Fruit fly (Drosophila melanogaster): ENCODE data around the gene CG10097.
A peak's percentile ranks its signal among the peaks of the same experiment; 100 is the strongest.

CG10097 gene

DNA sequence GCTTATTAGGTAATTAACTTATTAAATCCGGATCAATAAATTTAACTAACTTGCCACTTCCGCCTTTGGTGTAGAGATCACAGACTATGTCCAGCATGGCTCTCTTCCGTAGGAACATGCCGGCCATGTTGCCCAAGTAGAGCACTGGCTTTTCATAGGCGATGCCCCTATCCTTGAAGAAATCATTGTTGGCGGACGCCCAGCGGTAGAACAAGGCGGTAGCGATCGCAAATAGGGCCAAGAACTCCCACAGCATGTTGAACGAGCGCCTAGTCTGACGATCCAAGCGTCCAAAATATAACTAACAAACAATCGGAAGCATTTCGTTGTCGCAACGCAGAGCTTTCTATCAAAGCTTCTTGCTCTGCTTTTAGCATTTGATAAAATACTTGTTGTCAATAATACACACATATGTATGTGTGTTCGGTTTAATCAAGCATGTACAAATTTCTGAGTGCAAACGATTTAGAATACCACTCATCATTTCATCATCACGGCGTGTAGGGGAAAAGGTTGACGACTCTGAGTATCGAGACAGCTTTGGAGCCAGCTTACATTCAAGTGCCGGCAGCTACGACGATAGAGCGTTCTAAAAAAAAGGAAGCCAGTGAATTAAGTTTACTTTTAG is 3.0 kb upstream of the CG10097 start, which contains the start of gene Cyp9f3:
Cyp9f3 (minus strand) TSS at position 310 of the 628 bp plus-strand sequence.
- TF ChIP-seq EcR (GFP tag; optimal IDR thresholded peaks at IDR 0.05) (no peak), Dll (optimal IDR thresholded peaks at IDR 0.05) (no peak), usp (GFP tag; optimal IDR thresholded peaks at IDR 0.05) (no peak), psq (optimal IDR thresholded peaks at IDR 0.05) (no peak), pan (optimal IDR thresholded peaks at IDR 0.05) (no peak), CG8478 (optimal IDR thresholded peaks at IDR 0.05) (no peak)

DNA sequence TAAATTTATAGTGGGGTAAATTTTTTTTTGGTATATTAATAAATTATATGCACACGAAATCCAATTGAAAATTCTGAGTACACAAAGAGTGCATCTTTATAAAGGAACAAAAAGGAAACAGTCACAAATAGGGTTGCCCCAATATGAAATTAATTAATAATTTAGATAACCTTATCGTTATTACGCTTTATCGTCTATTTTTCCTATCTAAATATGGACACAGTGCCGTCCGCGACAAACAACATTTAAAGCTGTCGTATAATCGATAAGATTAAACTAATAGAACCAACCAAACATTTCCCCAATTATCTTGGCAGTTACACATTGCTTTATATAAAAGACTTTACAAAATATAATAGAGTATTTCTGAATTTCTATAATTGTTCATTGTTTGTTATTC is 2.3 kb upstream of the CG10097 start:
- TF ChIP-seq EcR (GFP tag; optimal IDR thresholded peaks at IDR 0.05) (no peak), Dll (optimal IDR thresholded peaks at IDR 0.05) (no peak), CG8478 (optimal IDR thresholded peaks at IDR 0.05) (no peak), psq (optimal IDR thresholded peaks at IDR 0.05) (no peak), usp (GFP tag; optimal IDR thresholded peaks at IDR 0.05) (no peak), pan (optimal IDR thresholded peaks at IDR 0.05) (no peak)

DNA sequence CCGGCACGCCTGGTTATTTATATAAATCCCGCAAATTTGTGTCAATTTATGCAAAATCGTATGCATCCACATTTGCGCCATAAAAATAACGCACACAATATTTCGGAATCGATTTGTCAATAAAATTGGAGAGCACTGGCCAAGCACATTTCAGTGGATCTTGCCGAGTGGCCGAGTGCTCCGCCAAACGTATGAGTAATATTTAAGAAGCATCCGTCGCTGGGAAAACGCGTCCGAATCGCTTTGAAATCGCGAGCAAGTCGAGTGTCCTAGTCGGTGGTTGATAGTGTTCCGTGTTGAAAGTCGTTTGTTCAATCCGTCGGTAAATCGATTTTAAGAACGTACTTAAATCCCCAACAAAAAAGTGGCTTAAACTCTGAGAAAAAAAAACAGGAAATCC is 8.8 kb downstream of the CG10097 start, which contains the start of gene CG33098:
CG33098 (plus strand) TSS at position 224 of the 400 bp plus-strand sequence.
- TF ChIP-seq pan (optimal IDR thresholded peaks at IDR 0.05) (no peak), usp (GFP tag; optimal IDR thresholded peaks at IDR 0.05) (no peak), CG8478 (optimal IDR thresholded peaks at IDR 0.05) (no peak), psq (optimal IDR thresholded peaks at IDR 0.05) (no peak), EcR (GFP tag; optimal IDR thresholded peaks at IDR 0.05) (no peak), Dll (optimal IDR thresholded peaks at IDR 0.05) (no peak)

DNA sequence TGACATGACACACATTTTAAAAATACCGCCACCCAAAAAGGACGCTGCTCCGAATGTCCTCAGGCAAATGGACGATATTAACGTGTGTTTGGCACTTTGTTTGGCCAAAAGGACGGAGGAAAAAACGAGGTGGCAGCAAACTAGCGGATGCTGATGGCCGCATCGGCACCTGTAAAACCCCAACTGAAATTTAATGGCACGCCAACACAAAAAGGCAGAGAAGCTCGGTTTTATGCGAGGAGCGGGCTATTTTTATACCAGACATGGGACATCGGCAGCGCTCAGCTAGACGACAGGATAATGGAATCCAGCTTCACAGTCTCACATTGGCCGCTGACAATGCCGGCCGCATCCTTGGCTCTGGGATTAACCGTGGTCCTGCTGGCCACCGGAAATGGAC is 9.8 kb downstream of the CG10097 start, which contains the start of gene Sol1:
Sol1 (plus strand) TSS at position 301 of the 400 bp plus-strand sequence.
- TF ChIP-seq EcR (GFP tag; optimal IDR thresholded peaks at IDR 0.05): no peak
- no peak for TF ChIP-seq pan (optimal IDR thresholded peaks at IDR 0.05)
- TF ChIP-seq usp (GFP tag; optimal IDR thresholded peaks at IDR 0.05): no peak
- TF ChIP-seq Dll (optimal IDR thresholded peaks at IDR 0.05): no peak
- no peak for TF ChIP-seq CG8478 (optimal IDR thresholded peaks at IDR 0.05)
- TF ChIP-seq psq (optimal IDR thresholded peaks at IDR 0.05): no peak

DNA sequence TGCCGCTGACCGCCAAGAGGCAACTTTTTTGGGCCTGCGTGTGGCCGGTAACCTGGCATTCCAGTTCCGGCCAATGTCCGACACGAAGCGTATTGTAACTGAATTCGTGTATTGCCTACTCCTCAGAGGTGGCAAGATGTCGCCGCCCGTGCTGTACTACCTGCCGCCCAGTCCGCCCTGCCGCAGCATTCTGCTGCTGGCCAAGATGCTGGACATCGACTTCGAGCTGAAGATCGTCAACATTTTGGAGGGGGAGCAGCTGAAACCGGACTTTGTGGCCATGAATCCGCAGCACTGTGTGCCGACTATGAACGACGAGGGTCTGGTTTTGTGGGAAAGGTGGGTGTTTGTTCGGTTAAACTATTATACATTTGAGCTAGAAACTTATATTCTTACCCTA is 11.5 kb downstream of the CG10097 start:
- TF ChIP-seq psq (optimal IDR thresholded peaks at IDR 0.05): no peak

DNA sequence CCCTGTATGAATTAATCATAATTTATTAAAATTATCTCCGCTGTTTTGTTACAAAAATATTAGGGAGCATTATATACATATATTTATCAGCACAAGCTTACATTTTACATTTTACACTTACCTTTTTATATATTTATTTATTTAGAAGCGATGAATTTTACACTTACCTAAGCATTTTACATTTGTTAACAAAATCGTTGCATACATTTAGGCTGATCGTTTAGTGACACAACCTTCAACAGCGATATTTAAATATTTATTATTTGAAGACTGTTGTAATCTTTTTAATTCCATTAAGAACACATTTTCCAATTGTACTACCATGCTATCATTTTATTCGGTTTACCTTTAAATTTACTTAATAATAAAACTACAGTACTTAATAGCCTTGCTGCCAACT is 12.0 kb downstream of the CG10097 start:
- TF ChIP-seq usp (GFP tag; optimal IDR thresholded peaks at IDR 0.05) (no peak), psq (optimal IDR thresholded peaks at IDR 0.05) (no peak), EcR (GFP tag; optimal IDR thresholded peaks at IDR 0.05) (no peak), Dll (optimal IDR thresholded peaks at IDR 0.05) (no peak), pan (optimal IDR thresholded peaks at IDR 0.05) (no peak), CG8478 (optimal IDR thresholded peaks at IDR 0.05) (no peak)

DNA sequence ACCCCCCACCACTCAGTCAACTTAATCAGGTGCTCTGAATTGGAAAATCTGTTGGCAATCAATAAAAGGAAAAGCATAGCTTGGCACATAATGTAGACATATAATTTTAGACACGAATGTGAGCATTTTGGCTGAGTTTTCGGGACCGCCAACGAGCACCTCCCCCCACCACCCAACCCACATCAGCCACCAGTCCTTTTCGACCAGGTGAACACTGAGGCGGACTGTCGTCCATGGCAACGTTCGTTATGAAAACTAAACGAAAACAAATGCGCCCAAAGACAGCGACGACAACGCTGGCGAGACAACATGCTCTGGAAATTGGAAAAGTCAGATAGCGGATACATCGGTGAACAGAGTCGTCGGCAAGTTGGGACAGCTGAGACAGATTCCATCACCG is 12.7 kb downstream of the CG10097 start, which contains the start of gene GstD11:
GstD11 (plus strand) TSS at position 301 of the 400 bp plus-strand sequence.
- TF ChIP-seq pan (optimal IDR thresholded peaks at IDR 0.05): no peak
- TF ChIP-seq EcR (GFP tag; optimal IDR thresholded peaks at IDR 0.05): no peak
- no peak for TF ChIP-seq CG8478 (optimal IDR thresholded peaks at IDR 0.05)
- no peak for TF ChIP-seq psq (optimal IDR thresholded peaks at IDR 0.05)
- no peak for TF ChIP-seq usp (GFP tag; optimal IDR thresholded peaks at IDR 0.05)
- no peak for TF ChIP-seq Dll (optimal IDR thresholded peaks at IDR 0.05)

DNA sequence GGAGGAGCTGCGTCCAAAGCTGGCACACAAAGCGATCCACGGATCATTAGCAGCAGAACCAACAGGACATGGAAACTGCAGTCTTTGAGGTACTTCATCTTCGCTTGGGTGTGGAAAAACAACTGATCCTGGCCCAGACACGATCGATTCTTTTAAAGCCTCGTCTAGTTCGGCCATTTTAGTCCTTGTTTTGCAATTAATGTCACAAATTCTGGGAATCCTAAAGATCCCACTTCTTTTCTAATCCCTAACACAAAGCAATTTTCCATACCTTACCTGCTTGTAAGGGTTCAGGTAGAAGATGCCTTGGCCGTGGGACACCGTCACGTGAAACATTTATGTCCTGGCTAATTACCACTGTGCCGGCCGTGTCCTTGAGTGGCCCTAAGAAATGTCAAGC is 13.2 kb downstream of the CG10097 start, which contains the start of gene CG10035:
CG10035 (minus strand) TSS at position 129 of the 400 bp plus-strand sequence.
- TF ChIP-seq usp (GFP tag; optimal IDR thresholded peaks at IDR 0.05) (no peak), Dll (optimal IDR thresholded peaks at IDR 0.05) (no peak), CG8478 (optimal IDR thresholded peaks at IDR 0.05) (no peak), psq (optimal IDR thresholded peaks at IDR 0.05) (no peak), pan (optimal IDR thresholded peaks at IDR 0.05) (no peak), EcR (GFP tag; optimal IDR thresholded peaks at IDR 0.05) (no peak)

DNA sequence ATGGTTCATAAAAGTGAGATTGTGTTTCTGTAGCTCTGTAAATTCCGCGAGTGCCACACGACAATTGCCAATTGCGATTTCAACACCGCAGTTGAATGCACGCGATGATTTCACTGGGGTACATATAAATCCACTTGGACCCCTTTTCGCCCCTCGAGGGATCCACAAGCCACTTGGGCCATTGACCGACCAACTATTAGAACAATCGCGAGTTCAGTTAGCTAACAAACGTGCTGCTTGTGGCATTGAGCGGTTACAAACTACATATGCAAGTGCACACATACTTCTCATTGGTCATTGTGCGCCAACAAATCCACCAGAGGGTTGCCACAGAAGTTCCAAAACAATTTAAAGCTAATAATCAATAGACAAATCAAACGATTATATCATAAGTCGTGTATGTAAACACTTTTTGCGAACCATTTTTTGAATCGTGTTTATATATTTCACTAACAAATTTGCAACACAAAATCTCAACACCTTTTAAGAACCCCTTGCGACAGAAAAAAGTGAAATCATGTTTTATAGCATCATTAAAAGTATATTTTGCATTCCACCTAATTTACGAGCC is 14.6 kb downstream of the CG10097 start:
- TF ChIP-seq CG8478 (optimal IDR thresholded peaks at IDR 0.05): no peak
- no peak for TF ChIP-seq psq (optimal IDR thresholded peaks at IDR 0.05)
- TF ChIP-seq pan (optimal IDR thresholded peaks at IDR 0.05): no peak
- no peak for TF ChIP-seq usp (GFP tag; optimal IDR thresholded peaks at IDR 0.05)
- no peak for TF ChIP-seq Dll (optimal IDR thresholded peaks at IDR 0.05)
- TF ChIP-seq EcR (GFP tag; optimal IDR thresholded peaks at IDR 0.05): peak in 1 of 2 experiments; percentile 95

DNA sequence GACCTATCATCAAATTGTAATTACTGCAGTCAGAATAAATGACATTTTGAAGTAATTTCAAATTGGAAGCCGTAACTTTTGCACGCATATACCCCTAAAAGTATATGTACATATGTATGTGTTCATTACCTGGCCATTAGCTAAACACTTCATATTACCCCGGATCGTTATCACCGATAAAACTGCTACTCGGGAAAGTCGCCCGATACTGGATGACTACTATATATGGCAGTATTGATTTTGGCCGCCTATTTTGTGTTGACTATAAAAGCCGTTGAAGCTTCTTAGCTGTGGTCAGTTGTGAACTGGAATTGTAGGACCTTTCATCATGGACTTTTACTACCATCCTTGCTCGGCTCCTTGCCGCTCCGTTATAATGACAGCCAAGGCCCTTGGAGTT is 16.1 kb downstream of the CG10097 start, which contains the start of gene GstD8:
GstD8 (plus strand) TSS at position 301 of the 400 bp plus-strand sequence.
- no peak for TF ChIP-seq usp (GFP tag; optimal IDR thresholded peaks at IDR 0.05)

DNA sequence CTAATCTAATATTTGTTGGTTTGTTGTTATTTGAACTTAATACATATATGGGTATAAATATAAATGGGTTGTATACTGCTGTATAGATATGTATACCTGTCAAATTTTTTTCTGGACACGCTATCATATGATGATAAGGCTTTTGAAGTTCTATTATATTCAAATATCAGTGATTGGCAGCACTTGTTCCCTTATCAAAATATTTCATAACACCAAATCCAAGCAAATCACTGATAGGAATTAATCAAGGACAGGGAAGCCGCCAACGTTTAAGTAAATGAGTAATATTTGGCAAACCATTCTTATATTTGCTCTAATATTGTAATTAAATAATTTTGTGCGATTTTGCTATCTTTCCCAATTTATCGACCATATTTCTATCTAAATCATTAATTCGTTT is 16.5 kb downstream of the CG10097 start:
- no peak for TF ChIP-seq usp (GFP tag; optimal IDR thresholded peaks at IDR 0.05)
- no peak for TF ChIP-seq EcR (GFP tag; optimal IDR thresholded peaks at IDR 0.05)
- TF ChIP-seq Dll (optimal IDR thresholded peaks at IDR 0.05): no peak

DNA sequence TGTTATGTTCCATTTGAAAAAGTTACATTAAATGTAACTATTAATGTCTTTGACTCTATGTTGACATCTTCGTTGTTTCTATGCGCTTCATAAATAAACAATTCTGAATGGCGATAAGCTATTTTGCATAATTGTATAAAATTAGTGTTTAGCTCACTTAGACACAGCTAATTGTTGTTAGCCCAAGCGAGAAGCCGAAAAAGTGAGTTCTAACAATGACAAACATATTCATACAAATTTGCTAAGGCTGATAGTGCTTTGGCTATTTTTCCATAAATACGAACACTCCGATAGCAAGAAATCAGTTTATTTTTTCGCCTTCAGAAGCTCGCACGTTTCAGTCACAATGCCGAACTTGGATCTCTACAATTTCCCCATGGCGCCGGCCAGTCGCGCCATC is 17.6 kb downstream of the CG10097 start, which contains the start of gene GstD7:
GstD7 (plus strand) TSS at position 301 of the 400 bp plus-strand sequence.
- TF ChIP-seq Dll (optimal IDR thresholded peaks at IDR 0.05) (no peak), EcR (GFP tag; optimal IDR thresholded peaks at IDR 0.05) (no peak), psq (optimal IDR thresholded peaks at IDR 0.05) (no peak), CG8478 (optimal IDR thresholded peaks at IDR 0.05) (no peak), pan (optimal IDR thresholded peaks at IDR 0.05) (no peak), usp (GFP tag; optimal IDR thresholded peaks at IDR 0.05) (no peak)
